Worm (Caenorhabditis elegans) whole organism, L3 larva: ENCODE measurements around the gene nlp-41.

Experiments used
- R02D3.7 ChIP-seq: fragments of 150-350 bp; optimal IDR thresholded peaks from 2 replicates; lab custom pipeline; 2014; ENCODE audit warnings: missing biosample characterization, missing genetic modification characterization
- aly-2 ChIP-seq: fragments of 150-350 bp; optimal IDR thresholded peaks from 2 replicates; lab custom pipeline; 2014; ENCODE audit warnings: missing biosample characterization, missing genetic modification characterization
- ama-1 ChIP-seq: fragments of 150-350 bp; optimal IDR thresholded peaks from 2 replicates; lab custom pipeline; 2018
- ceh-16 ChIP-seq: sonication (generic microtip); optimal IDR thresholded peaks from 2 replicates; lab custom pipeline; 2017; ENCODE audit warnings: missing biosample characterization, missing genetic modification characterization
- ceh-28 ChIP-seq: fragments of 150-350 bp; optimal IDR thresholded peaks from 2 replicates; lab custom pipeline; 2014; ENCODE audit warnings: missing biosample characterization, missing genetic modification reagents, missing genetic modification characterization
- ceh-82 ChIP-seq: fragments of 150-350 bp; optimal IDR thresholded peaks from 2 replicates; lab custom pipeline; 2014; ENCODE audit warnings: missing biosample characterization, missing genetic modification characterization
- ceh-9 ChIP-seq: sonication (generic microtip); optimal IDR thresholded peaks from 2 replicates; lab custom pipeline; 2018; ENCODE audit warnings: missing biosample characterization, missing genetic modification characterization
- daf-12 ChIP-seq: fragments of 150-350 bp; optimal IDR thresholded peaks from 2 replicates; lab custom pipeline; 2014; ENCODE audit warnings: missing biosample characterization, missing genetic modification reagents, missing genetic modification characterization
- egl-27 ChIP-seq: sonication (generic microtip); optimal IDR thresholded peaks from 4 replicates; lab custom pipeline; 2017; ENCODE audit warnings: missing biosample characterization, missing genetic modification reagents, missing genetic modification characterization
- elt-1 ChIP-seq: fragments of 150-350 bp; optimal IDR thresholded peaks from 2 replicates; lab custom pipeline; 2014; ENCODE audit warnings: missing biosample characterization, missing genetic modification characterization
- elt-3 ChIP-seq, 3 experiments: fragments of 150-350 bp in 1 of 3; sonication (generic microtip) in 2 of 3; optimal IDR thresholded peaks; 2 replicates in 2 of 3; 4 replicates in 1 of 3; lab custom pipeline; 2014 to 2017; ENCODE audit warnings: missing biosample characterization in 3 of 3, missing genetic modification characterization in 3 of 3
- eor-1 ChIP-seq, 2 experiments: fragments of 150-350 bp; optimal IDR thresholded peaks; 2 replicates each; lab custom pipeline; 2014 to 2018; ENCODE audit warnings: missing biosample characterization in 2 of 2, missing genetic modification characterization in 2 of 2
- fkh-10 ChIP-seq: sonication (generic microtip); optimal IDR thresholded peaks from 2 replicates; lab custom pipeline; 2017; ENCODE audit warnings: missing biosample characterization, missing genetic modification reagents, missing genetic modification characterization
- fkh-2 ChIP-seq: fragments of 150-350 bp; optimal IDR thresholded peaks from 2 replicates; lab custom pipeline; 2014; ENCODE audit warnings: missing biosample characterization, missing genetic modification reagents, missing genetic modification characterization
- hmg-11 ChIP-seq: sonication (generic microtip); optimal IDR thresholded peaks from 2 replicates; lab custom pipeline; 2016; ENCODE audit warnings: missing genetic modification characterization, missing compliant biosample characterization
- lin-15B ChIP-seq: fragments of 150-350 bp; optimal IDR thresholded peaks from 2 replicates; lab custom pipeline; 2014; ENCODE audit warnings: missing biosample characterization, missing genetic modification characterization
- lsy-12 ChIP-seq: sonication (generic microtip); optimal IDR thresholded peaks from 2 replicates; lab custom pipeline; 2016; ENCODE audit warnings: mild to moderate bottlenecking, missing genetic modification characterization, missing compliant biosample characterization
- mdl-1 ChIP-seq: fragments of 150-350 bp; optimal IDR thresholded peaks from 2 replicates; lab custom pipeline; 2014; ENCODE audit warnings: missing biosample characterization, missing genetic modification characterization
- mml-1 ChIP-seq: fragments of 150-350 bp; sonication (generic microtip); optimal IDR thresholded peaks from 3 replicates; lab custom pipeline; 2014; ENCODE audit warnings: missing biosample characterization, missing genetic modification characterization
- nfya-1 ChIP-seq: sonication (generic microtip); optimal IDR thresholded peaks from 2 replicates; lab custom pipeline; 2017; ENCODE audit warnings: missing genetic modification characterization, mild to moderate bottlenecking, missing compliant biosample characterization, antibody characterized with exemption, moderate library complexity; ENCODE audit not compliant: insufficient read depth
- nhr-11 ChIP-seq: fragments of 150-350 bp; optimal IDR thresholded peaks from 2 replicates; lab custom pipeline; 2014; ENCODE audit warnings: missing biosample characterization, missing genetic modification characterization
- nhr-12 ChIP-seq: fragments of 150-350 bp; optimal IDR thresholded peaks from 2 replicates; lab custom pipeline; 2014; ENCODE audit warnings: missing biosample characterization, missing genetic modification characterization
- nhr-23 ChIP-seq: fragments of 150-350 bp; optimal IDR thresholded peaks from 2 replicates; lab custom pipeline; 2014; ENCODE audit warnings: missing biosample characterization, missing genetic modification reagents, missing genetic modification characterization
- nhr-237 ChIP-seq: fragments of 150-350 bp; optimal IDR thresholded peaks from 2 replicates; lab custom pipeline; 2014; ENCODE audit warnings: missing biosample characterization, missing genetic modification characterization
- nhr-25 ChIP-seq: sonication (generic microtip); optimal IDR thresholded peaks from 2 replicates; lab custom pipeline; 2017; ENCODE audit warnings: missing biosample characterization, missing genetic modification characterization
- nhr-28 ChIP-seq: fragments of 150-350 bp; optimal IDR thresholded peaks from 2 replicates; lab custom pipeline; 2014; ENCODE audit warnings: missing biosample characterization, missing genetic modification characterization
- nhr-43 ChIP-seq: sonication (generic microtip); optimal IDR thresholded peaks from 2 replicates; lab custom pipeline; 2016; ENCODE audit warnings: mild to moderate bottlenecking, missing genetic modification characterization, missing compliant biosample characterization; ENCODE audit not compliant: poor library complexity, severe bottlenecking
- nhr-76 ChIP-seq: fragments of 150-350 bp; sonication (generic microtip); optimal IDR thresholded peaks from 5 replicates; lab custom pipeline; 2014; ENCODE audit warnings: missing biosample characterization, missing genetic modification characterization
- nhr-77 ChIP-seq: fragments of 150-350 bp; optimal IDR thresholded peaks from 2 replicates; lab custom pipeline; 2014; ENCODE audit warnings: missing biosample characterization, missing genetic modification characterization
- pha-4 ChIP-seq: fragments of 150-350 bp; optimal IDR thresholded peaks from 2 replicates; lab custom pipeline; 2014; ENCODE audit warnings: missing biosample characterization, missing genetic modification reagents, missing genetic modification characterization
- pqm-1 ChIP-seq: fragments of 150-350 bp; optimal IDR thresholded peaks from 2 replicates; lab custom pipeline; 2017; ENCODE audit warnings: missing biosample characterization, missing genetic modification characterization, inconsistent platforms
- sea-2 ChIP-seq: fragments of 150-350 bp; sonication (generic microtip); optimal IDR thresholded peaks from 4 replicates; lab custom pipeline; 2014; ENCODE audit warnings: missing biosample characterization, missing genetic modification reagents, missing genetic modification characterization
- snpc-4 ChIP-seq: fragments of 150-350 bp; optimal IDR thresholded peaks from 2 replicates; lab custom pipeline; 2014; ENCODE audit warnings: missing biosample characterization, missing genetic modification characterization
- unc-39 ChIP-seq: sonication (generic microtip); optimal IDR thresholded peaks from 4 replicates; lab custom pipeline; 2017; ENCODE audit warnings: missing biosample characterization, missing genetic modification characterization
- unc-62 ChIP-seq: fragments of 150-350 bp; sonication (generic microtip); optimal IDR thresholded peaks from 4 replicates; lab custom pipeline; 2014; ENCODE audit warnings: missing biosample characterization, missing genetic modification reagents, missing genetic modification characterization
- ztf-11 ChIP-seq: fragments of 150-350 bp; optimal IDR thresholded peaks from 2 replicates; lab custom pipeline; 2014; ENCODE audit warnings: missing biosample characterization, missing genetic modification characterization
- ztf-4 ChIP-seq: fragments of 150-350 bp; optimal IDR thresholded peaks from 2 replicates; lab custom pipeline; 2014; ENCODE audit warnings: missing biosample characterization, missing genetic modification characterization

The nlp-41 gene

ce11 chrII:14550613-14551012, at the start of gene nlp-41:
Gene nlp-41, plus strand, starts transcription at chrII:14550913.
- TF ChIP-seq lin-15B (tag; lab: Kevin White, UChicago) (no peak), unc-62 (GFP tag; lab: Kevin White, UChicago) (no peak), nhr-43 (tag; lab: Kevin White, UChicago) (no peak), eor-1 (tag; optimal IDR thresholded peaks at IDR 0.05; lab: Kevin White, UChicago) (no peak), pha-4 (no peak), ceh-9 (tag; lab: Kevin White, UChicago) (no peak), unc-39 (no peak), egl-27 (tag; lab: Kevin White, UChicago) (no peak)
- TF ChIP-seq, all 47 proteins: peak for 0

- no peak for TF ChIP-seq nhr-23 (tag; lab: Kevin White, UChicago)
- no peak for TF ChIP-seq elt-3 (tag; optimal IDR thresholded peaks at IDR 0.05; lab: Kevin White, UChicago)
- TF ChIP-seq elt-1, result no peak
- TF ChIP-seq nhr-76 (tag; lab: Kevin White, UChicago), result no peak
- no peak for TF ChIP-seq pha-4
- no peak for TF ChIP-seq nhr-12 (tag; lab: Kevin White, UChicago)
- no peak for TF ChIP-seq ztf-4
- TF ChIP-seq hmg-11 (tag; lab: Kevin White, UChicago), result no peak
- no peak for TF ChIP-seq mml-1
- no peak for TF ChIP-seq snpc-4
- no peak for TF ChIP-seq mdl-1 (tag; lab: Kevin White, UChicago)
- no peak for TF ChIP-seq lsy-12
- TF ChIP-seq aly-2, result no peak
- no peak for TF ChIP-seq nhr-28
- no peak for TF ChIP-seq nhr-11
- no peak for TF ChIP-seq ama-1 (lab: Kevin White, UChicago)
- TF ChIP-seq egl-27 (tag; lab: Kevin White, UChicago), result no peak
- no peak for TF ChIP-seq ceh-16 (tag; lab: Kevin White, UChicago)
- TF ChIP-seq, all 47 proteins: peak for 0
These were observed 49.3 kb upstream of the nlp-41 start, which contains the start of gene K10H10.5 for ce11 chrII:14501447-14501846. Gene K10H10.5, plus strand, starts transcription at chrII:14501747.

- TF ChIP-seq lsy-12 (no peak), fkh-10 (GFP tag; lab: Kevin White, UChicago) (no peak), pha-4 (no peak), nhr-12 (tag; lab: Kevin White, UChicago) (no peak), sea-2 (GFP tag; lab: Kevin White, UChicago) (no peak), fkh-2 (tag; lab: Kevin White, UChicago) (no peak), lin-15B (tag; lab: Kevin White, UChicago) (no peak), nhr-43 (tag; lab: Kevin White, UChicago) (no peak), nhr-77 (tag; lab: Kevin White, UChicago) (no peak), R02D3.7 (no peak), nhr-76 (tag; lab: Kevin White, UChicago) (no peak), daf-12 (tag; lab: Kevin White, UChicago) (no peak), nhr-25 (tag; lab: Kevin White, UChicago) (no peak), ceh-9 (tag; lab: Kevin White, UChicago) (no peak), nhr-237 (tag; lab: Kevin White, UChicago) (no peak), ceh-28 (no peak)
These were observed 47.7 kb upstream of the nlp-41 start, which contains the start of gene K10H10.6 for ce11 chrII:14502997-14503396. Gene K10H10.6, plus strand, starts transcription at chrII:14503297.

- TF ChIP-seq ztf-4 (no peak), pha-4 (peak; percentile 41)
These were observed 44.5 kb upstream of the nlp-41 start, which contains the start of gene K10H10.12 for ce11 chrII:14506245-14506644. Gene K10H10.12, minus strand, starts transcription at chrII:14506345.

- TF ChIP-seq nhr-25 (tag; lab: Kevin White, UChicago), result no peak
- no peak for TF ChIP-seq nhr-12 (tag; lab: Kevin White, UChicago)
- no peak for TF ChIP-seq nhr-28
- no peak for TF ChIP-seq ceh-82 (tag; lab: Kevin White, UChicago)
- no peak for TF ChIP-seq ztf-4
- no peak for TF ChIP-seq nhr-77 (tag; lab: Kevin White, UChicago)
- no peak for TF ChIP-seq fkh-2 (tag; lab: Kevin White, UChicago)
- no peak for TF ChIP-seq ceh-9 (tag; lab: Kevin White, UChicago)
- TF ChIP-seq pha-4, result no peak
- no peak for TF ChIP-seq hmg-11 (tag; lab: Kevin White, UChicago)
- TF ChIP-seq ama-1 (lab: Kevin White, UChicago), result no peak
- TF ChIP-seq ztf-11, result no peak
- TF ChIP-seq pqm-1, result no peak
- no peak for TF ChIP-seq nfya-1 (tag; lab: Kevin White, UChicago)
- TF ChIP-seq fkh-10 (GFP tag; lab: Kevin White, UChicago), result no peak
- TF ChIP-seq ceh-28, result no peak
These were observed 43.1 kb upstream of the nlp-41 start, which contains the start of the genes K10H10.7 and K10H10.10 for ce11 chrII:14507563-14507962. Gene K10H10.7, minus strand, starts transcription at chrII:14507663. Gene K10H10.10, plus strand, starts transcription at chrII:14507766.
